Worm (Caenorhabditis elegans) whole organism, L3 larva: ENCODE results near the gene F55D1.1.

Experiments
- ZK546.5 ChIP-seq: sonication (generic microtip); optimal IDR thresholded peaks from 2 replicates; lab custom pipeline; 2017; ENCODE audit warnings: missing biosample characterization, missing genetic modification characterization
- egl-5 ChIP-seq: fragments of 150-350 bp; optimal IDR thresholded peaks from 2 replicates; lab custom pipeline; 2017; ENCODE audit warnings: missing biosample characterization, missing genetic modification reagents, missing genetic modification characterization, inconsistent platforms
- fkh-10 ChIP-seq: sonication (generic microtip); optimal IDR thresholded peaks from 2 replicates; lab custom pipeline; 2017; ENCODE audit warnings: missing biosample characterization, missing genetic modification reagents, missing genetic modification characterization
- mml-1 ChIP-seq: fragments of 150-350 bp; sonication (generic microtip); optimal IDR thresholded peaks from 3 replicates; lab custom pipeline; 2014; ENCODE audit warnings: missing biosample characterization, missing genetic modification characterization
- nhr-25 ChIP-seq: sonication (generic microtip); optimal IDR thresholded peaks from 2 replicates; lab custom pipeline; 2017; ENCODE audit warnings: missing biosample characterization, missing genetic modification characterization
- nhr-28 ChIP-seq: fragments of 150-350 bp; optimal IDR thresholded peaks from 2 replicates; lab custom pipeline; 2014; ENCODE audit warnings: missing biosample characterization, missing genetic modification characterization
- pha-4 ChIP-seq: fragments of 150-350 bp; optimal IDR thresholded peaks from 2 replicates; lab custom pipeline; 2014; ENCODE audit warnings: missing biosample characterization, missing genetic modification reagents, missing genetic modification characterization
- pqm-1 ChIP-seq: fragments of 150-350 bp; optimal IDR thresholded peaks from 2 replicates; lab custom pipeline; 2017; ENCODE audit warnings: missing biosample characterization, missing genetic modification characterization, inconsistent platforms
- zag-1 ChIP-seq: fragments of 150-350 bp; optimal IDR thresholded peaks from 2 replicates; lab custom pipeline; 2014; ENCODE audit warnings: missing biosample characterization, missing genetic modification characterization

DNA sequence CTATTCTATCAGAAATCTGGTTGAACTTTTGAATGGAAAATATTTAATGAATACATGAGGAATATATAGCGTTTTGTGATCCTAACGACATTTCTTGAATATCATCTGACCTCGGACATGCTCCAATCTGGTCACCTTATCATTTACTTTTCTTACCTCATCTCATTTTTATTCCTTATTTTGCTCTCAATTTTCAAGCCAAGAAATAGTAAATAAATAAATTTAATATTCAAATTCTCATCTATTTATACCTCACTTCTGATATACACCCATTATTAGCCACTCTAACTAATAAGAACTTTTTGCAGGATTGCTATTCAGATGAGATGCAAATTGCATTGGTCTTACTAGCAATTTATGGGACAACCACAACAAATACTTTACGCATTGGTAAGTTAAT is 28.7 kb upstream of the F55D1.1 start, which contains the start of gene ddr-1:
- TF ChIP-seq mml-1 (tag; lab: Kevin White, UChicago), result no peak
- TF ChIP-seq fkh-10 (GFP tag; lab: Kevin White, UChicago), result no peak
- no peak for TF ChIP-seq nhr-25 (tag; lab: Kevin White, UChicago)
- TF ChIP-seq ZK546.5 (tag; lab: Kevin White, UChicago), result no peak
- TF ChIP-seq zag-1 (tag; lab: Kevin White, UChicago), result no peak
- TF ChIP-seq pha-4 (tag; lab: Kevin White, UChicago), result no peak
- no peak for TF ChIP-seq nhr-28 (tag; lab: Kevin White, UChicago)
- no peak for TF ChIP-seq egl-5 (tag; lab: Kevin White, UChicago)
- no peak for TF ChIP-seq pqm-1 (tag; lab: Kevin White, UChicago)
